Fruit fly (Drosophila melanogaster) whole organism, embryonic: ENCODE measurements around the gene CG5665.

Experiments used
- Antp ChIP-seq: fragments of 200-800 bp; sonication (Bioruptor generic); optimal IDR thresholded peaks from 3 replicates; lab custom pipeline; 2016; ENCODE audit warnings: missing biosample characterization, missing genetic modification characterization
- CG10267 ChIP-seq: fragments of 200-800 bp; sonication (Bioruptor generic); optimal IDR thresholded peaks from 2 replicates; lab custom pipeline; 2018; ENCODE audit warnings: missing biosample characterization, mild to moderate bottlenecking, missing genetic modification characterization, moderate library complexity
- CG10274 ChIP-seq: fragments of 200-800 bp; sonication (Bioruptor generic); optimal IDR thresholded peaks from 3 replicates; lab custom pipeline; 2017; ENCODE audit warnings: missing biosample characterization, mild to moderate bottlenecking, missing genetic modification characterization
- CG10462 ChIP-seq: fragments of 200-800 bp; sonication (Bioruptor generic); optimal IDR thresholded peaks from 2 replicates; lab custom pipeline; 2016; ENCODE audit warnings: missing biosample characterization, missing genetic modification characterization
- CG11456 ChIP-seq: fragments of 200-800 bp; sonication (Bioruptor generic); IDR thresholded peaks from 3 replicates; pipeline ENCODE4 v1.3.6; 2022; ENCODE audit warnings: missing biosample characterization, missing genetic modification characterization
- CG12155 ChIP-seq: fragments of 200-800 bp; sonication (Bioruptor generic); optimal IDR thresholded peaks from 3 replicates; lab custom pipeline; 2016; ENCODE audit warnings: missing biosample characterization, missing genetic modification characterization
- CG13287 ChIP-seq: fragments of 200-800 bp; sonication (Bioruptor generic); IDR thresholded peaks from 2 replicates; pipeline ENCODE4 v1.3.6; 2022; ENCODE audit warnings: missing biosample characterization, missing genetic modification characterization; ENCODE audit not compliant: partially characterized antibody
- CG15073 ChIP-seq: fragments of 200-800 bp; sonication (Bioruptor generic); optimal IDR thresholded peaks from 2 replicates; lab custom pipeline; 2016; ENCODE audit warnings: missing biosample characterization, missing genetic modification characterization
- CG17328 ChIP-seq: fragments of 200-800 bp; sonication (Bioruptor generic); IDR thresholded peaks from 2 replicates; pipeline ENCODE4 v1.3.6; 2022; ENCODE audit warnings: missing biosample characterization, missing genetic modification characterization
- CG3065 ChIP-seq: fragments of 200-800 bp; sonication (Bioruptor generic); optimal IDR thresholded peaks from 2 replicates; lab custom pipeline; 2016; ENCODE audit warnings: missing biosample characterization, missing genetic modification characterization
- CG32767 ChIP-seq: fragments of 200-800 bp; sonication (Bioruptor generic); IDR thresholded peaks from 2 replicates; pipeline ENCODE4 v1.3.6; 2022; ENCODE audit warnings: missing biosample characterization, missing genetic modification characterization
- CG43689 ChIP-seq: fragments of 200-800 bp; sonication (Bioruptor generic); IDR thresholded peaks from 2 replicates; pipeline ENCODE4 v1.3.6; 2022; ENCODE audit warnings: missing biosample characterization, missing genetic modification characterization
- CG4404 ChIP-seq: fragments of 200-800 bp; sonication (Bioruptor generic); IDR thresholded peaks from 2 replicates; pipeline ENCODE4 v1.3.6; 2022; ENCODE audit warnings: missing biosample characterization, missing genetic modification characterization
- CG4730 ChIP-seq: fragments of 200-800 bp; sonication (Bioruptor generic); IDR thresholded peaks from 2 replicates; pipeline ENCODE4 v1.3.6; 2022; ENCODE audit warnings: missing biosample characterization, missing genetic modification characterization
- CG8290 ChIP-seq, 3 experiments: fragments of 200-800 bp; sonication (Bioruptor generic); optimal IDR thresholded peaks; 2 replicates each; lab custom pipeline; 2016 to 2019; ENCODE audit warnings: missing biosample characterization in 3 of 3, missing genetic modification characterization in 3 of 3, mild to moderate bottlenecking in 2 of 3, moderate library complexity in 1 of 3
- CG8478 ChIP-seq: fragments of >200 bp; optimal IDR thresholded peaks from 2 replicates; lab custom pipeline; 2018
- CG8924 ChIP-seq: fragments of 200-800 bp; optimal IDR thresholded peaks from 3 replicates; lab custom pipeline; 2019; ENCODE audit warnings: missing biosample characterization, mild to moderate bottlenecking, missing genetic modification characterization, moderate library complexity
- CG9797 ChIP-seq: fragments of 200-800 bp; sonication (Bioruptor generic); optimal IDR thresholded peaks from 3 replicates; lab custom pipeline; 2018; ENCODE audit warnings: missing biosample characterization, mild to moderate bottlenecking, missing genetic modification characterization
- Camta ChIP-seq: fragments of 200-800 bp; sonication (Bioruptor generic); optimal IDR thresholded peaks from 2 replicates; lab custom pipeline; 2016; ENCODE audit warnings: missing biosample characterization, missing genetic modification characterization
- D19A ChIP-seq: fragments of 200-800 bp; optimal IDR thresholded peaks from 3 replicates; lab custom pipeline; 2019; ENCODE audit warnings: missing biosample characterization, mild to moderate bottlenecking, missing genetic modification characterization, moderate library complexity
- Doc3 ChIP-seq: fragments of 200-800 bp; sonication (Bioruptor generic); IDR thresholded peaks from 3 replicates; pipeline ENCODE4 v1.3.6; 2022; ENCODE audit warnings: missing biosample characterization, missing genetic modification characterization; ENCODE audit not compliant: partially characterized antibody
- Ets97D ChIP-seq: fragments of 200-800 bp; sonication (Bioruptor generic); optimal IDR thresholded peaks from 3 replicates; lab custom pipeline; 2016; ENCODE audit warnings: missing biosample characterization, missing genetic modification characterization
- GATAe ChIP-seq: fragments of 200-800 bp; sonication (Bioruptor generic); conservative IDR thresholded peaks from 2 replicates; pipeline ENCODE4 v1.3.6; 2022; ENCODE audit warnings: missing biosample characterization, missing genetic modification characterization
- H15 ChIP-seq: fragments of 200-800 bp; sonication (Bioruptor generic); IDR thresholded peaks from 3 replicates; pipeline ENCODE4 v1.3.6; 2022; ENCODE audit warnings: missing biosample characterization, missing genetic modification characterization
- Hand ChIP-seq: fragments of 200-800 bp; sonication (Bioruptor generic); optimal IDR thresholded peaks from 2 replicates; lab custom pipeline; 2017; ENCODE audit warnings: mild to moderate bottlenecking, missing biosample characterization, missing genetic modification reagents, missing genetic modification characterization
- Hsf ChIP-seq: fragments of 200-800 bp; sonication (Bioruptor generic); optimal IDR thresholded peaks from 3 replicates; lab custom pipeline; 2016; ENCODE audit warnings: missing biosample characterization, missing genetic modification characterization
- NfI ChIP-seq: fragments of 200-800 bp; sonication (Bioruptor generic); optimal IDR thresholded peaks from 3 replicates; lab custom pipeline; 2018; ENCODE audit warnings: missing biosample characterization, mild to moderate bottlenecking, missing genetic modification characterization, moderate library complexity
- Ptx1 ChIP-seq: fragments of 200-800 bp; sonication (Bioruptor generic); IDR thresholded peaks from 2 replicates; pipeline ENCODE4 v1.3.6; 2022; ENCODE audit warnings: missing biosample characterization, missing genetic modification characterization
- Side ChIP-seq: fragments of 200-800 bp; sonication (Bioruptor generic); optimal IDR thresholded peaks from 2 replicates; lab custom pipeline; 2016; ENCODE audit warnings: missing biosample characterization, missing genetic modification characterization
- Six4 ChIP-seq: fragments of 200-800 bp; sonication (Bioruptor generic); optimal IDR thresholded peaks from 2 replicates; lab custom pipeline; 2016; ENCODE audit warnings: missing biosample characterization, missing genetic modification characterization
- bowl ChIP-seq: fragments of 200-800 bp; sonication (Bioruptor generic); IDR thresholded peaks from 2 replicates; pipeline ENCODE4 v1.3.6; 2022; ENCODE audit warnings: missing biosample characterization, missing genetic modification characterization
- cad ChIP-seq: fragments of >200 bp; optimal IDR thresholded peaks from 2 replicates; lab custom pipeline; 2017; ENCODE audit warnings: missing biosample characterization, missing genetic modification characterization
- chn ChIP-seq: fragments of 200-800 bp; sonication (Bioruptor generic); optimal IDR thresholded peaks from 2 replicates; lab custom pipeline; 2016; ENCODE audit warnings: missing biosample characterization, missing genetic modification characterization
- crol ChIP-seq: fragments of 200-800 bp; sonication (Bioruptor generic); IDR thresholded peaks from 2 replicates; pipeline ENCODE4 v1.3.6; 2022; ENCODE audit warnings: missing biosample characterization, missing genetic modification characterization
- dimm ChIP-seq: fragments of 200-800 bp; sonication (Bioruptor generic); IDR thresholded peaks from 2 replicates; pipeline ENCODE4 v1.3.6; 2022; ENCODE audit warnings: missing biosample characterization, missing genetic modification characterization
- fd3F ChIP-seq: fragments of 200-800 bp; sonication (Bioruptor generic); optimal IDR thresholded peaks from 2 replicates; lab custom pipeline; 2018; ENCODE audit warnings: missing biosample characterization, mild to moderate bottlenecking, missing genetic modification characterization, moderate library complexity
- fu2 ChIP-seq: fragments of 200-800 bp; sonication (Bioruptor generic); optimal IDR thresholded peaks from 2 replicates; lab custom pipeline; 2016; ENCODE audit warnings: missing biosample characterization, missing genetic modification characterization
- gro ChIP-seq: fragments of 200-800 bp; sonication (Bioruptor generic); optimal IDR thresholded peaks from 2 replicates; lab custom pipeline; 2016; ENCODE audit warnings: missing biosample characterization, missing genetic modification characterization
- gsb ChIP-seq: fragments of 200-800 bp; sonication (Bioruptor generic); IDR thresholded peaks from 2 replicates; pipeline ENCODE4 v1.3.6; 2022; ENCODE audit warnings: missing biosample characterization, missing genetic modification characterization
- jigr1 ChIP-seq: fragments of 200-800 bp; sonication (Bioruptor generic); IDR thresholded peaks from 3 replicates; pipeline ENCODE4 v1.3.6; 2022; ENCODE audit warnings: missing biosample characterization, missing genetic modification characterization
- kay ChIP-seq: fragments of 200-800 bp; sonication (Bioruptor generic); optimal IDR thresholded peaks from 2 replicates; lab custom pipeline; 2016; ENCODE audit warnings: missing biosample characterization, missing genetic modification characterization
- lab ChIP-seq: fragments of 200-800 bp; sonication (Bioruptor generic); optimal IDR thresholded peaks from 3 replicates; lab custom pipeline; 2017; ENCODE audit warnings: missing biosample characterization, missing genetic modification characterization, mild to moderate bottlenecking, moderate library complexity, missing genetic modification reagents
- maf-S ChIP-seq: fragments of 200-800 bp; sonication (Bioruptor generic); optimal IDR thresholded peaks from 2 replicates; lab custom pipeline; 2016; ENCODE audit warnings: missing biosample characterization, missing genetic modification characterization
- mirr ChIP-seq: fragments of 200-800 bp; sonication (Bioruptor generic); optimal IDR thresholded peaks from 3 replicates; lab custom pipeline; 2018; ENCODE audit warnings: missing biosample characterization, mild to moderate bottlenecking, missing genetic modification characterization
- pb ChIP-seq: fragments of 200-800 bp; sonication (Bioruptor generic); optimal IDR thresholded peaks from 3 replicates; lab custom pipeline; 2016; ENCODE audit warnings: missing biosample characterization, missing genetic modification characterization
- sob ChIP-seq: fragments of 200-800 bp; sonication (Bioruptor generic); IDR thresholded peaks from 2 replicates; pipeline ENCODE4 v1.3.6; 2022; ENCODE audit warnings: missing biosample characterization, missing genetic modification characterization
- sr ChIP-seq: fragments of 200-800 bp; sonication (Bioruptor generic); IDR thresholded peaks from 3 replicates; pipeline ENCODE4 v1.3.6; 2022; ENCODE audit warnings: missing biosample characterization, missing genetic modification characterization
- tll ChIP-seq, 2 experiments: fragments of 200-800 bp in 1 of 2; fragments of >200 bp in 1 of 2; sonication (Bioruptor generic) in 1 of 2; optimal IDR thresholded peaks; 2 replicates each; lab custom pipeline; 2017 to 2019; ENCODE audit warnings: missing biosample characterization in 2 of 2, missing genetic modification characterization in 2 of 2, mild to moderate bottlenecking in 1 of 2, moderate library complexity in 1 of 2
- trem ChIP-seq: fragments of 200-800 bp; optimal IDR thresholded peaks from 3 replicates; lab custom pipeline; 2019; ENCODE audit warnings: missing biosample characterization, mild to moderate bottlenecking, missing genetic modification characterization, moderate library complexity
- vfl ChIP-seq: fragments of 200-800 bp; sonication (Bioruptor generic); optimal IDR thresholded peaks from 2 replicates; lab custom pipeline; 2016; ENCODE audit warnings: missing biosample characterization, missing genetic modification characterization
- yki ChIP-seq: fragments of >200 bp; optimal IDR thresholded peaks from 3 replicates; lab custom pipeline; 2018

CG5665 gene

DNA sequence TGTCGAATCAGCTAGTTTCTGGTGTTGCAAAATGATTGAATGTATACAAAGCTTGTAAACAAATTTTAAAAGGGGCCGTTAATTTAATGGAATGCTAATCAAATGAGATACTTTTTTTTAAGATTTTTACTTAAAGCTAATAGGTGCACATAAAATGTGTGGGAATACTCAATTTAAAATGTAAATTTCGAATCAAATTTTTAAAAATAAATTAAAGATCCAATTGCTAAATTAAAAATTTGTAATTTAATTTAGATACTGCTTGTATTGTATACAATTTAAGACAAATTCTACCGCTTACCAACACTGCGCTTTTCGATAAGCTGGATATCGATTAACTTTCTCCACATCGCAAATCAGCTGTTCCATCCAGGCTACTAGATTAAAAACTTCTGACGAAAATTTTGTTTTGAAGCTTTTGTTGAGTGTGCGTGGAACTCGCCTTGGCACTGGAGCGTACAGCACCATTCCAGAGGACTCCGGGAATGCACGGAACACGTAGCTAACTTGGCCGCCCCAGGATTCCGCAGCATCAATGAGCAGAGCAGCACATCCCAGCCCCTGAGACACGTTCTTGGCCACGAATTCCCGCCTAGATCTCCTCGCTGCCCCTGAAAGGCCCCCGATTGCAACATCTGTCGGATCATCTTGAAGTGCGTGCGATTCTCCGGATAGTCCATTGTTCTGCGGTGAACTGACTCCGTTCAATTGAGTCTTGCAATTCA is 25.9 kb downstream of the CG5665 start, which contains the start of the genes CG5498 and fbl (continued):
- peak; percentile 78 for TF ChIP-seq Hsf (GFP tag; lab: Kevin White, UChicago)
- peak; percentile 40 for TF ChIP-seq vfl (GFP tag; lab: Kevin White, UChicago)
- no peak for TF ChIP-seq CG3065
- TF ChIP-seq CG43689: no peak
- TF ChIP-seq dimm (GFP tag; lab: Robert Waterston, UW): no peak
- no peak for TF ChIP-seq H15 (GFP tag; lab: Robert Waterston, UW)
- TF ChIP-seq Side (GFP tag; lab: Kevin White, UChicago): peak; percentile 18
- peak; percentile 52; the same call in 1 of the 2 replicates for TF ChIP-seq CG13287
- peak; percentile 63 for TF ChIP-seq NfI (GFP tag; lab: Kevin White, UChicago)
- TF ChIP-seq sr: no peak
- TF ChIP-seq fu2 (GFP tag; lab: Kevin White, UChicago): no peak
- peak; percentile 46 for TF ChIP-seq chn (GFP tag; lab: Kevin White, UChicago)
- no peak for TF ChIP-seq Antp (GFP tag; lab: Kevin White, UChicago)
- TF ChIP-seq maf-S (GFP tag; lab: Kevin White, UChicago): no peak
- TF ChIP-seq CG8290 (GFP tag; optimal IDR thresholded peaks at IDR 0.05; lab: Kevin White, UChicago): peak; percentile 37
- TF ChIP-seq CG8290 (tag; optimal IDR thresholded peaks at IDR 0.05; lab: Kevin White, UChicago): no peak
- TF ChIP-seq tll (GFP tag; optimal IDR thresholded peaks at IDR 0.05; lab: Kevin White, UChicago): no peak
- TF ChIP-seq yki (lab: Kevin White, UChicago): no peak
- no peak for TF ChIP-seq CG8478
- peak; percentile 24 for TF ChIP-seq CG15073 (GFP tag; lab: Kevin White, UChicago)
- peak; percentile 74 for TF ChIP-seq CG8924 (tag; lab: Kevin White, UChicago)
- TF ChIP-seq bowl (GFP tag; lab: Robert Waterston, UW): no peak
- peak; percentile 80 for TF ChIP-seq lab (GFP tag; lab: Kevin White, UChicago)
- TF ChIP-seq GATAe (GFP tag; lab: Robert Waterston, UW): no peak
- peak; percentile 83 for TF ChIP-seq trem (tag; lab: Kevin White, UChicago)
- 0 out of 2 replicates have a peak, but pooled peaks have one; percentile 34 for TF ChIP-seq crol
- TF ChIP-seq kay (GFP tag; lab: Kevin White, UChicago): peak; percentile 35
- 0 out of 3 replicates have a peak, but pooled peaks have one; percentile 30 for TF ChIP-seq Doc3 (GFP tag; lab: Robert Waterston, UW)
- 0 out of 2 replicates have a peak, but pooled peaks have one; percentile 40 for TF ChIP-seq sob (GFP tag; lab: Robert Waterston, UW)
- peak; percentile 14 for TF ChIP-seq Ets97D (GFP tag; lab: Kevin White, UChicago)
- peak; percentile 98 for TF ChIP-seq CG10267 (tag; lab: Kevin White, UChicago)
- no peak for TF ChIP-seq CG32767 (GFP tag; lab: Robert Waterston, UW)
- no peak for TF ChIP-seq CG17328 (GFP tag; lab: Robert Waterston, UW)
- no peak for TF ChIP-seq CG4730 (GFP tag; lab: Robert Waterston, UW)
- TF ChIP-seq Hand: no peak
- TF ChIP-seq CG10462 (GFP tag; lab: Kevin White, UChicago): no peak
- TF ChIP-seq gsb (GFP tag; lab: Robert Waterston, UW): no peak
- TF ChIP-seq gro (GFP tag; lab: Kevin White, UChicago): peak; percentile 21
- TF ChIP-seq CG4404 (GFP tag; lab: Robert Waterston, UW): no peak
- TF ChIP-seq Ptx1: peak; percentile 40
- TF ChIP-seq D19A: peak; percentile 54
- TF ChIP-seq CG11456 (GFP tag; lab: Robert Waterston, UW): no peak
- no peak for TF ChIP-seq pb (GFP tag; lab: Kevin White, UChicago)
- TF ChIP-seq Six4 (GFP tag; lab: Kevin White, UChicago): peak; percentile 30
- TF ChIP-seq Camta (GFP tag; lab: Kevin White, UChicago): peak; percentile 45
- TF ChIP-seq mirr (GFP tag; lab: Kevin White, UChicago): peak; percentile 6
- no peak for TF ChIP-seq cad (GFP tag; lab: Kevin White, UChicago)
- TF ChIP-seq fd3F (GFP tag; lab: Kevin White, UChicago): peak; percentile 37
- no peak for TF ChIP-seq CG10274 (GFP tag; lab: Kevin White, UChicago)
- no peak for TF ChIP-seq CG9797
- peak; percentile 74 for TF ChIP-seq CG12155
- TF ChIP-seq jigr1 (GFP tag; lab: Robert Waterston, UW): peak; percentile 44; the same call in 1 of the 3 replicates
